Fruit fly (Drosophila melanogaster) whole organism, embryonic: Measurements from ENCODE around the gene Cpr30F.

Experiments
- Atf6 ChIP-seq: fragments of 200-800 bp; sonication (Bioruptor generic); IDR thresholded peaks from 2 replicates; pipeline ENCODE4 v1.3.6; 2022; ENCODE audit warnings: missing biosample characterization, missing genetic modification characterization
- B-H2 ChIP-seq: fragments of 200-800 bp; sonication (Bioruptor generic); optimal IDR thresholded peaks from 2 replicates; lab custom pipeline; 2018; ENCODE audit warnings: missing biosample characterization, mild to moderate bottlenecking, missing genetic modification characterization
- CG10462 ChIP-seq: fragments of 200-800 bp; sonication (Bioruptor generic); optimal IDR thresholded peaks from 2 replicates; lab custom pipeline; 2016; ENCODE audit warnings: missing biosample characterization, missing genetic modification characterization
- CG13296 ChIP-seq: fragments of 200-800 bp; sonication (Bioruptor generic); optimal IDR thresholded peaks from 3 replicates; lab custom pipeline; 2018; ENCODE audit warnings: missing biosample characterization, mild to moderate bottlenecking, missing genetic modification characterization
- CG14050 ChIP-seq: fragments of 200-800 bp; sonication (Bioruptor generic); IDR thresholded peaks from 3 replicates; pipeline ENCODE4 v1.3.6; 2022; ENCODE audit warnings: missing biosample characterization, missing genetic modification characterization
- CG15073 ChIP-seq: fragments of 200-800 bp; sonication (Bioruptor generic); optimal IDR thresholded peaks from 2 replicates; lab custom pipeline; 2016; ENCODE audit warnings: missing biosample characterization, missing genetic modification characterization
- CG15514 ChIP-seq: fragments of 200-800 bp; sonication (Bioruptor generic); optimal IDR thresholded peaks from 3 replicates; lab custom pipeline; 2017; ENCODE audit warnings: missing biosample characterization, missing genetic modification characterization, mild to moderate bottlenecking, moderate library complexity, missing genetic modification reagents
- CG16779 ChIP-seq: fragments of 200-800 bp; sonication (Bioruptor generic); IDR thresholded peaks from 2 replicates; pipeline ENCODE4 v1.3.6; 2022; ENCODE audit warnings: missing biosample characterization, missing genetic modification characterization
- CG17359 ChIP-seq: fragments of 200-800 bp; sonication (Bioruptor generic); optimal IDR thresholded peaks from 3 replicates; lab custom pipeline; 2018; ENCODE audit warnings: missing biosample characterization, mild to moderate bottlenecking, missing genetic modification characterization, moderate library complexity
- CG31224 ChIP-seq: fragments of 200-800 bp; sonication (Bioruptor generic); IDR thresholded peaks from 2 replicates; pipeline ENCODE4 v1.3.6; 2022; ENCODE audit warnings: missing biosample characterization, missing genetic modification characterization
- CG31388 ChIP-seq: fragments of 200-800 bp; sonication (Bioruptor generic); optimal IDR thresholded peaks from 2 replicates; lab custom pipeline; 2016; ENCODE audit warnings: missing biosample characterization, missing genetic modification characterization
- CG32767 ChIP-seq: fragments of 200-800 bp; sonication (Bioruptor generic); IDR thresholded peaks from 2 replicates; pipeline ENCODE4 v1.3.6; 2022; ENCODE audit warnings: missing biosample characterization, missing genetic modification characterization
- CG3847 ChIP-seq: fragments of 200-800 bp; sonication (Bioruptor generic); IDR thresholded peaks from 2 replicates; pipeline ENCODE4 v1.3.6; 2022; ENCODE audit warnings: missing biosample characterization, missing genetic modification characterization
- CG42726 ChIP-seq: fragments of 200-800 bp; sonication (Bioruptor generic); IDR thresholded peaks from 2 replicates; pipeline ENCODE4 v1.3.6; 2022; ENCODE audit warnings: missing biosample characterization, missing genetic modification characterization; ENCODE audit not compliant: partially characterized antibody
- CG4424 ChIP-seq: fragments of 200-800 bp; sonication (Bioruptor generic); optimal IDR thresholded peaks from 3 replicates; lab custom pipeline; 2016; ENCODE audit warnings: missing biosample characterization, missing genetic modification characterization
- Dad ChIP-seq: fragments of 200-800 bp; sonication (Bioruptor generic); optimal IDR thresholded peaks from 3 replicates; lab custom pipeline; 2016; ENCODE audit warnings: missing biosample characterization, missing genetic modification characterization
- Deaf1 ChIP-seq: fragments of 200-800 bp; optimal IDR thresholded peaks from 3 replicates; lab custom pipeline; 2019; ENCODE audit warnings: missing biosample characterization, mild to moderate bottlenecking, missing genetic modification characterization, moderate library complexity
- Dip3 ChIP-seq: fragments of 200-800 bp; sonication (Bioruptor generic); optimal IDR thresholded peaks from 3 replicates; lab custom pipeline; 2016; ENCODE audit warnings: missing biosample characterization, missing genetic modification characterization
- Doc2 ChIP-seq: fragments of 200-800 bp; sonication (Bioruptor generic); IDR thresholded peaks from 2 replicates; pipeline ENCODE4 v1.3.6; 2022; ENCODE audit warnings: missing biosample characterization, missing genetic modification characterization
- Hr39 ChIP-seq: fragments of >200 bp; optimal IDR thresholded peaks from 2 replicates; lab custom pipeline; 2017
- Hr51 ChIP-seq, 2 experiments: fragments of 200-800 bp; sonication (Bioruptor generic); optimal IDR thresholded peaks; 2 replicates in 1 of 2; 3 replicates in 1 of 2; lab custom pipeline; 2016 to 2018; ENCODE audit warnings: missing biosample characterization in 2 of 2, missing genetic modification characterization in 2 of 2, mild to moderate bottlenecking in 1 of 2, moderate library complexity in 1 of 2
- Lpt ChIP-seq: fragments of >200 bp; optimal IDR thresholded peaks from 2 replicates; lab custom pipeline; 2018; ENCODE audit warnings: missing biosample characterization, missing genetic modification characterization
- Max ChIP-seq: fragments of 200-800 bp; sonication (Bioruptor generic); optimal IDR thresholded peaks from 2 replicates; lab custom pipeline; 2016; ENCODE audit warnings: missing biosample characterization, mild to moderate bottlenecking, missing genetic modification characterization
- Nf-YA ChIP-seq: fragments of 200-800 bp; sonication (Bioruptor generic); IDR thresholded peaks from 2 replicates; pipeline ENCODE4 v1.3.6; 2022; ENCODE audit warnings: missing biosample characterization, missing genetic modification characterization
- Nf-YB ChIP-seq: fragments of 200-800 bp; sonication (Bioruptor generic); optimal IDR thresholded peaks from 3 replicates; lab custom pipeline; 2019; ENCODE audit warnings: missing biosample characterization, mild to moderate bottlenecking, missing genetic modification characterization, moderate library complexity
- PHDP ChIP-seq: fragments of 200-800 bp; sonication (Bioruptor generic); optimal IDR thresholded peaks from 3 replicates; lab custom pipeline; 2018; ENCODE audit warnings: missing biosample characterization, mild to moderate bottlenecking, missing genetic modification characterization, moderate library complexity
- Ptx1 ChIP-seq: fragments of 200-800 bp; sonication (Bioruptor generic); IDR thresholded peaks from 2 replicates; pipeline ENCODE4 v1.3.6; 2022; ENCODE audit warnings: missing biosample characterization, missing genetic modification characterization
- Sox100B ChIP-seq: fragments of 200-800 bp; sonication (Bioruptor generic); optimal IDR thresholded peaks from 3 replicates; lab custom pipeline; 2018; ENCODE audit warnings: missing biosample characterization, mild to moderate bottlenecking, missing genetic modification characterization
- Sry-β ChIP-seq: fragments of 200-800 bp; sonication (Bioruptor generic); optimal IDR thresholded peaks from 2 replicates; lab custom pipeline; 2018; ENCODE audit warnings: missing biosample characterization, mild to moderate bottlenecking, missing genetic modification characterization, moderate library complexity
- Tbp ChIP-seq: fragments of >200 bp; optimal IDR thresholded peaks from 2 replicates; lab custom pipeline; 2018; ENCODE audit warnings: missing biosample characterization, missing genetic modification characterization
- Xrp1 ChIP-seq: fragments of 200-800 bp; sonication (Bioruptor generic); IDR thresholded peaks from 2 replicates; pipeline ENCODE4 v1.3.6; 2022; ENCODE audit warnings: missing biosample characterization, missing genetic modification characterization
- ap ChIP-seq: fragments of 200-800 bp; sonication (Bioruptor generic); IDR thresholded peaks from 2 replicates; pipeline ENCODE4 v1.3.6; 2022; ENCODE audit warnings: missing biosample characterization, missing genetic modification characterization
- dati ChIP-seq: fragments of 200-800 bp; sonication (Bioruptor generic); IDR thresholded peaks from 2 replicates; pipeline ENCODE4 v1.3.6; 2022; ENCODE audit warnings: missing biosample characterization, missing genetic modification characterization
- dysf ChIP-seq: fragments of 200-800 bp; sonication (Bioruptor generic); IDR thresholded peaks from 3 replicates; pipeline ENCODE4 v1.3.6; 2022; ENCODE audit warnings: missing biosample characterization, missing genetic modification characterization
- en ChIP-seq: fragments of 200-800 bp; sonication (Bioruptor generic); optimal IDR thresholded peaks from 2 replicates; lab custom pipeline; 2016; ENCODE audit warnings: missing biosample characterization, missing genetic modification characterization
- esg ChIP-seq: fragments of 200-800 bp; sonication (Bioruptor generic); conservative IDR thresholded peaks from 2 replicates; pipeline ENCODE4 v1.3.6; 2022; ENCODE audit warnings: missing biosample characterization, missing genetic modification characterization
- eve ChIP-seq, 2 experiments: fragments of >200 bp; optimal IDR thresholded peaks; 2 replicates each; lab custom pipeline; 2017; ENCODE audit warnings: missing biosample characterization in 2 of 2, missing genetic modification characterization in 2 of 2
- eyg ChIP-seq: fragments of 200-800 bp; sonication (Bioruptor generic); optimal IDR thresholded peaks from 3 replicates; lab custom pipeline; 2016; ENCODE audit warnings: missing biosample characterization, missing genetic modification characterization
- fd102C ChIP-seq: fragments of 200-800 bp; sonication (Bioruptor generic); optimal IDR thresholded peaks from 2 replicates; lab custom pipeline; 2018; ENCODE audit warnings: missing biosample characterization, mild to moderate bottlenecking, missing genetic modification characterization, moderate library complexity
- gro ChIP-seq: fragments of 200-800 bp; sonication (Bioruptor generic); optimal IDR thresholded peaks from 2 replicates; lab custom pipeline; 2016; ENCODE audit warnings: missing biosample characterization, missing genetic modification characterization
- gt ChIP-seq: fragments of 200-800 bp; sonication (Bioruptor generic); IDR thresholded peaks from 2 replicates; pipeline ENCODE4 v1.3.6; 2022; ENCODE audit warnings: missing biosample characterization, missing genetic modification characterization
- hb ChIP-seq: fragments of 200-800 bp; sonication (Bioruptor generic); IDR thresholded peaks from 3 replicates; pipeline ENCODE4 v1.3.6; 2022; ENCODE audit warnings: missing biosample characterization, missing genetic modification characterization; ENCODE audit not compliant: partially characterized antibody
- hkb ChIP-seq, 2 experiments: fragments of 200-800 bp in 1 of 2; fragments of >200 bp in 1 of 2; sonication (Bioruptor generic) in 1 of 2; IDR thresholded peaks in 1 of 2; optimal IDR thresholded peaks in 1 of 2; 2 replicates each; pipeline versions ENCODE4 v1.3.6 to Lab custom; 2017 to 2022; ENCODE audit warnings: missing biosample characterization in 1 of 2, missing genetic modification characterization in 1 of 2
- jumu ChIP-seq: fragments of 200-800 bp; sonication (Bioruptor generic); optimal IDR thresholded peaks from 3 replicates; lab custom pipeline; 2016; ENCODE audit warnings: missing biosample characterization, missing genetic modification characterization
- kay ChIP-seq: fragments of 200-800 bp; sonication (Bioruptor generic); optimal IDR thresholded peaks from 2 replicates; lab custom pipeline; 2016; ENCODE audit warnings: missing biosample characterization, missing genetic modification characterization
- lab ChIP-seq: fragments of 200-800 bp; sonication (Bioruptor generic); optimal IDR thresholded peaks from 3 replicates; lab custom pipeline; 2017; ENCODE audit warnings: missing biosample characterization, missing genetic modification characterization, mild to moderate bottlenecking, moderate library complexity, missing genetic modification reagents
- pum ChIP-seq: fragments of 200-800 bp; sonication (Bioruptor generic); optimal IDR thresholded peaks from 2 replicates; lab custom pipeline; 2016; ENCODE audit warnings: missing biosample characterization, missing genetic modification characterization
- stwl ChIP-seq: fragments of 200-800 bp; sonication (Bioruptor generic); optimal IDR thresholded peaks from 3 replicates; lab custom pipeline; 2018; ENCODE audit warnings: missing biosample characterization, mild to moderate bottlenecking, missing genetic modification characterization, moderate library complexity
- tap ChIP-seq: fragments of 200-800 bp; optimal IDR thresholded peaks from 3 replicates; lab custom pipeline; 2019; ENCODE audit warnings: missing biosample characterization, mild to moderate bottlenecking, missing genetic modification characterization, moderate library complexity
- ttk ChIP-seq: fragments of 200-800 bp; sonication (Bioruptor generic); IDR thresholded peaks from 2 replicates; pipeline ENCODE4 v2.1.2; 2022; ENCODE audit warnings: missing biosample characterization, missing genetic modification characterization
- zfh2 ChIP-seq: fragments of 200-800 bp; sonication (Bioruptor generic); optimal IDR thresholded peaks from 2 replicates; lab custom pipeline; 2016; ENCODE audit warnings: missing biosample characterization, missing genetic modification characterization

Cpr30F gene

DNA sequence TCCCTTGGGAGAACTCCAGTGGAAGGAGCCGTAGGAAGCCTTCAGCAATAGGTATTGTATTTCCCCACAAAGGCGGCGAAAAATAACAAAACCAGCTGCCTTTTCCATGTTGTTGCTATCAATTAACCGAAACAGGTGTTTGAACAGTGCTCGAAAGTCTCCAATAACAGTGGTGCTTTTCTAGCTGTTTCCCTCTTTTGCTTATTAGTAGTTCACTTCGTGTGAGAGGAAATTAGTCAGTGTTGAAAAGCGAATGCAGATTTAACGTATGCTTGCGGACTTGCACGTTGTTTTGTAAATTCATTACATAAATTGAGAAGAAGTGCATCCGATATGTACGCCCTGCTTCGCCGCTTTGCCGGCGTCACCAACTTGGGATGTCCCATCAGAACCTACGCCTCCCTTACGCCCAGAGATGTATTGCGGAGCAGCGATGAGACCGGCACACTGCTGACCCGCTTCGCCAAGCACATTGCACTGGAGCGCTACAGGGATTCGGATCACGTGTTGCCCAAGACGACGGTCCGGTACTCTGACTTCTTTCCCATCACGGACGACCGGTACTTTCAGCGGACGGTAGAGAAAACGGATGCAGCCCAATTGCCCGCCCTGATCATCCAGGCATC lies 5.8 kb upstream of the Cpr30F start, which contains the start of the genes Datp and CG4619 (continued):
- peak; percentile 97 for TF ChIP-seq CG15514 (GFP tag; lab: Kevin White, UChicago)
- TF ChIP-seq CG31388 (GFP tag; lab: Kevin White, UChicago), result no peak
- no peak for TF ChIP-seq CG42726
- TF ChIP-seq eve (GFP tag; optimal IDR thresholded peaks at IDR 0.05; lab: Kevin White, UChicago), result no peak
- peak; percentile 77 for TF ChIP-seq zfh2
- no peak for TF ChIP-seq hkb (optimal IDR thresholded peaks at IDR 0.05; lab: Kevin White, UChicago)
- no peak for TF ChIP-seq hkb (GFP tag; IDR thresholded peaks at IDR 0.05; lab: Robert Waterston, UW)
- TF ChIP-seq Doc2 (GFP tag; lab: Robert Waterston, UW), result no peak
- TF ChIP-seq CG14050 (GFP tag; lab: Robert Waterston, UW), result no peak; the same call in 2 of the 3 replicates
- peak; percentile 83 for TF ChIP-seq CG3847 (GFP tag; lab: Robert Waterston, UW)
- TF ChIP-seq stwl (tag; lab: Kevin White, UChicago), result peak; percentile 78
- no peak for TF ChIP-seq en (GFP tag; lab: Kevin White, UChicago)
- TF ChIP-seq Dad, result peak; percentile 50
- no peak for TF ChIP-seq kay (GFP tag; lab: Kevin White, UChicago)
- no peak for TF ChIP-seq Atf6 (GFP tag; lab: Robert Waterston, UW)
- TF ChIP-seq ttk (GFP tag; lab: Robert Waterston, UW), result no peak
- TF ChIP-seq CG4424 (GFP tag; lab: Kevin White, UChicago), result peak; percentile 2
- peak; percentile 42 for TF ChIP-seq Dip3 (GFP tag; lab: Kevin White, UChicago)
- peak; percentile 47; the same call in 1 of the 2 replicates for TF ChIP-seq Ptx1 (GFP tag; lab: Robert Waterston, UW)
- no peak for TF ChIP-seq Deaf1 (tag; lab: Kevin White, UChicago)
- TF ChIP-seq Nf-YA (GFP tag; lab: Robert Waterston, UW), result no peak
- TF ChIP-seq Sox100B (GFP tag; lab: Kevin White, UChicago), result no peak
- no peak for TF ChIP-seq CG17359 (tag; lab: Kevin White, UChicago)
- no peak for TF ChIP-seq CG10462 (GFP tag; lab: Kevin White, UChicago)
- TF ChIP-seq gt, result no peak
- TF ChIP-seq CG15073 (GFP tag; lab: Kevin White, UChicago), result no peak
- no peak for TF ChIP-seq hb (GFP tag; lab: Robert Waterston, UW)
- TF ChIP-seq Tbp (GFP tag; lab: Kevin White, UChicago), result no peak
- TF ChIP-seq eyg, result no peak
- peak; percentile 8 for TF ChIP-seq jumu (GFP tag; lab: Kevin White, UChicago)
- TF ChIP-seq CG32767 (GFP tag; lab: Robert Waterston, UW), result no peak
- TF ChIP-seq CG16779 (GFP tag; lab: Robert Waterston, UW), result no peak
- TF ChIP-seq dysf (GFP tag; lab: Robert Waterston, UW), result peak; percentile 55; the same call in 2 of the 3 replicates
- TF ChIP-seq gro (GFP tag; lab: Kevin White, UChicago), result peak; percentile 24
- TF ChIP-seq PHDP (tag; lab: Kevin White, UChicago), result no peak
- no peak for TF ChIP-seq dati
- TF ChIP-seq CG13296 (GFP tag; lab: Kevin White, UChicago), result no peak
- no peak for TF ChIP-seq Hr39 (lab: Kevin White, UChicago)
- TF ChIP-seq Lpt, result no peak
- peak; percentile 46 for TF ChIP-seq Max (GFP tag; lab: Kevin White, UChicago)
- TF ChIP-seq lab (GFP tag; lab: Kevin White, UChicago), result peak; percentile 64
- TF ChIP-seq B-H2 (GFP tag; lab: Kevin White, UChicago), result peak; percentile 81
- peak; percentile 31; the same call in 1 of the 2 replicates for TF ChIP-seq Xrp1 (GFP tag; lab: Robert Waterston, UW)
- TF ChIP-seq esg, result no peak
- no peak for TF ChIP-seq Nf-YB (GFP tag; lab: Kevin White, UChicago)
- TF ChIP-seq pum, result peak; percentile 29
- TF ChIP-seq CG31224 (GFP tag; lab: Robert Waterston, UW), result no peak
- TF ChIP-seq ap (GFP tag; lab: Robert Waterston, UW), result no peak
- no peak for TF ChIP-seq tap
- TF ChIP-seq fd102C (GFP tag; lab: Kevin White, UChicago), result no peak
- TF ChIP-seq Hr51 (GFP tag; optimal IDR thresholded peaks at IDR 0.05; lab: Kevin White, UChicago), result no peak
- peak; percentile 93 for TF ChIP-seq Sry-β (GFP tag; lab: Kevin White, UChicago)
